Fruit fly (Drosophila melanogaster) whole organism, adult: ENCODE results near the gene Jon25Bii.

Experiments
- CG12768 ChIP-seq: fragments of 200-800 bp; sonication (Bioruptor generic); optimal IDR thresholded peaks from 2 replicates; lab custom pipeline; 2017; ENCODE audit warnings: missing biosample characterization, missing genetic modification characterization, mild to moderate bottlenecking, moderate library complexity, missing genetic modification reagents
- CG7101 ChIP-seq: fragments of 200-800 bp; sonication (Bioruptor generic); optimal IDR thresholded peaks from 2 replicates; lab custom pipeline; 2018; ENCODE audit warnings: missing biosample characterization, mild to moderate bottlenecking, missing genetic modification characterization, moderate library complexity
- Clk ChIP-seq: fragments of 200-800 bp; sonication (Bioruptor generic); optimal IDR thresholded peaks from 2 replicates; lab custom pipeline; 2017; ENCODE audit warnings: missing biosample characterization, missing genetic modification characterization
- Crg-1 ChIP-seq: fragments of 200-800 bp; sonication (Bioruptor generic); optimal IDR thresholded peaks from 2 replicates; lab custom pipeline; 2016; ENCODE audit warnings: missing biosample characterization, missing genetic modification characterization
- Hr96 ChIP-seq: fragments of 200-800 bp; sonication (Bioruptor generic); optimal IDR thresholded peaks from 2 replicates; lab custom pipeline; 2016; ENCODE audit warnings: missing biosample characterization, missing genetic modification characterization
- bab1 ChIP-seq: fragments of 200-800 bp; sonication (Bioruptor generic); optimal IDR thresholded peaks from 3 replicates; lab custom pipeline; 2019; ENCODE audit warnings: missing biosample characterization, mild to moderate bottlenecking, missing genetic modification characterization, moderate library complexity
- cnc ChIP-seq, 2 experiments: fragments of >200 bp; optimal IDR thresholded peaks; 2 replicates each; lab custom pipeline; 2017
- kay ChIP-seq: fragments of 200-800 bp; sonication (Bioruptor generic); peaks from one replicate; lab custom pipeline; 2016; ENCODE audit warnings: missing biosample characterization, missing genetic modification characterization, borderline replicate concordance
- ovo ChIP-seq: fragments of 200-800 bp; sonication (Bioruptor generic); optimal IDR thresholded peaks from 2 replicates; lab custom pipeline; 2016; ENCODE audit warnings: missing biosample characterization, missing genetic modification characterization
- toe ChIP-seq: fragments of 200-800 bp; sonication (Bioruptor generic); optimal IDR thresholded peaks from 2 replicates; lab custom pipeline; 2016; ENCODE audit warnings: missing biosample characterization, missing genetic modification characterization

dm6 chr2L:4949453-4950045 lies 3.4 kb downstream of the Jon25Bii start, which contains the start of gene jet:
- TF ChIP-seq kay (GFP tag; lab: Kevin White, UChicago) (no peak), toe (GFP tag; lab: Kevin White, UChicago) (no peak), Clk (GFP tag; lab: Kevin White, UChicago) (no peak), Crg-1 (GFP tag; lab: Kevin White, UChicago) (no peak), Hr96 (GFP tag; lab: Kevin White, UChicago) (no peak), ovo (GFP tag; lab: Kevin White, UChicago) (no peak), CG12768 (GFP tag; lab: Kevin White, UChicago) (no peak), cnc (optimal IDR thresholded peaks at IDR 0.05; lab: Kevin White, UChicago) (no peak), CG7101 (tag; lab: Kevin White, UChicago) (no peak), bab1 (GFP tag; lab: Kevin White, UChicago) (no peak)
